Worm (Caenorhabditis elegans) whole organism, L4 larva: ENCODE data around the gene T16A1.5.

Source experiments
- F10B5.3 ChIP-seq: sonication (generic microtip); optimal IDR thresholded peaks from 2 replicates; lab custom pipeline; 2016; ENCODE audit warnings: mild to moderate bottlenecking, missing genetic modification characterization, missing compliant biosample characterization
- F26F4.8 ChIP-seq: fragments of 200-800 bp; sonication (Bioruptor generic); conservative IDR thresholded peaks from 2 replicates; pipeline ENCODE4 v1.3.6; 2022; ENCODE audit warnings: missing genetic modification characterization, missing compliant biosample characterization
- F37D6.2 ChIP-seq: sonication (generic microtip); optimal IDR thresholded peaks from 2 replicates; lab custom pipeline; 2016; ENCODE audit warnings: mild to moderate bottlenecking, missing genetic modification characterization, missing compliant biosample characterization
- T20F7.1 ChIP-seq: fragments of 200-800 bp; sonication (Bioruptor generic); optimal IDR thresholded peaks from 2 replicates; lab custom pipeline; 2018; ENCODE audit warnings: mild to moderate bottlenecking, missing genetic modification characterization, missing compliant biosample characterization
- Y5F2A.4 ChIP-seq: fragments of 200-800 bp; sonication (Bioruptor generic); optimal IDR thresholded peaks from 2 replicates; lab custom pipeline; 2018; ENCODE audit warnings: mild to moderate bottlenecking, missing genetic modification characterization, missing compliant biosample characterization
- ZK337.2 ChIP-seq: fragments of 200-800 bp; sonication (Bioruptor generic); IDR thresholded peaks from 2 replicates; pipeline ENCODE4 v1.3.6; 2022; ENCODE audit warnings: missing genetic modification reagents, missing genetic modification characterization, missing compliant biosample characterization
- aha-1 ChIP-seq: fragments of 150-350 bp; peaks from one replicate; lab custom pipeline; 2014; ENCODE audit warnings: missing biosample characterization, missing genetic modification characterization
- attf-4 ChIP-seq: sonication (generic microtip); optimal IDR thresholded peaks from 3 replicates; lab custom pipeline; 2017; ENCODE audit warnings: missing biosample characterization, missing genetic modification characterization
- ceh-32 ChIP-seq: sonication (generic microtip); optimal IDR thresholded peaks from 2 replicates; lab custom pipeline; 2016; ENCODE audit warnings: mild to moderate bottlenecking, missing genetic modification characterization, missing compliant biosample characterization; ENCODE audit not compliant: poor library complexity
- ceh-62 ChIP-seq: sonication (generic microtip); optimal IDR thresholded peaks from 2 replicates; lab custom pipeline; 2017; ENCODE audit warnings: missing biosample characterization, missing genetic modification characterization
- ceh-82 ChIP-seq: sonication (generic microtip); optimal IDR thresholded peaks from 2 replicates; lab custom pipeline; 2017; ENCODE audit warnings: missing biosample characterization, missing genetic modification characterization
- cey-2 ChIP-seq: sonication (generic microtip); optimal IDR thresholded peaks from 3 replicates; lab custom pipeline; 2017; ENCODE audit warnings: missing genetic modification characterization, mild to moderate bottlenecking, missing compliant biosample characterization, antibody characterized with exemption, borderline replicate concordance; ENCODE audit not compliant: insufficient read depth
- daf-12 ChIP-seq: fragments of 150-350 bp; optimal IDR thresholded peaks from 2 replicates; lab custom pipeline; 2014; ENCODE audit warnings: missing biosample characterization, missing genetic modification reagents, missing genetic modification characterization
- dmd-6 ChIP-seq: fragments of 200-800 bp; sonication (Bioruptor generic); IDR thresholded peaks from 2 replicates; pipeline ENCODE4 v1.3.6; 2022; ENCODE audit warnings: missing genetic modification reagents, missing genetic modification characterization, missing compliant biosample characterization
- dmd-9 ChIP-seq: fragments of 200-800 bp; sonication (Bioruptor generic); IDR thresholded peaks from 2 replicates; pipeline ENCODE4 v1.3.6; 2022; ENCODE audit warnings: missing genetic modification reagents, missing genetic modification characterization, missing compliant biosample characterization
- duxl-1 ChIP-seq: sonication (generic microtip); optimal IDR thresholded peaks from 2 replicates; lab custom pipeline; 2016; ENCODE audit warnings: mild to moderate bottlenecking, missing genetic modification characterization, moderate library complexity, missing compliant biosample characterization; ENCODE audit not compliant: poor library complexity
- fkh-10 ChIP-seq: fragments of 150-350 bp; optimal IDR thresholded peaks from 2 replicates; lab custom pipeline; 2014; ENCODE audit warnings: missing biosample characterization, missing genetic modification reagents, missing genetic modification characterization
- hlh-30 ChIP-seq: sonication (generic microtip); optimal IDR thresholded peaks from 2 replicates; lab custom pipeline; 2017; ENCODE audit warnings: antibody characterized with exemption, mild to moderate bottlenecking, missing genetic modification characterization, missing compliant biosample characterization; ENCODE audit not compliant: insufficient read depth
- lim-7 ChIP-seq: fragments of 200-800 bp; sonication (Bioruptor generic); IDR thresholded peaks from 2 replicates; pipeline ENCODE4 v1.3.6; 2022; ENCODE audit warnings: missing genetic modification characterization, missing compliant biosample characterization
- lin-1 ChIP-seq: fragments of 200-800 bp; sonication (Bioruptor generic); IDR thresholded peaks from 2 replicates; pipeline ENCODE4 v1.3.6; 2022; ENCODE audit warnings: missing genetic modification reagents, missing genetic modification characterization, missing compliant biosample characterization
- lin-15B ChIP-seq: fragments of 150-350 bp; sonication (generic microtip); optimal IDR thresholded peaks from 3 replicates; lab custom pipeline; 2014; ENCODE audit warnings: missing biosample characterization, missing genetic modification characterization
- lin-38 ChIP-seq: fragments of 200-800 bp; sonication (Bioruptor generic); IDR thresholded peaks from 2 replicates; pipeline ENCODE4 v1.3.6; 2022; ENCODE audit warnings: missing genetic modification reagents, missing genetic modification characterization, missing compliant biosample characterization
- lin-39 ChIP-seq: fragments of 150-350 bp; optimal IDR thresholded peaks from 2 replicates; lab custom pipeline; 2014; ENCODE audit warnings: missing biosample characterization, missing genetic modification reagents, missing genetic modification characterization
- mdl-1 ChIP-seq, 2 experiments: fragments of 150-350 bp in 1 of 2; sonication (generic microtip) in 1 of 2; optimal IDR thresholded peaks; 2 replicates each; lab custom pipeline; 2014 to 2017; ENCODE audit warnings: missing biosample characterization in 2 of 2, missing genetic modification characterization in 2 of 2
- mdt-29 ChIP-seq: fragments of 200-800 bp; sonication (Bioruptor generic); IDR thresholded peaks from 2 replicates; pipeline ENCODE4 v1.3.6; 2022; ENCODE audit warnings: missing genetic modification reagents, missing genetic modification characterization, missing compliant biosample characterization
- mxl-2 ChIP-seq: fragments of 200-800 bp; sonication (Bioruptor generic); conservative IDR thresholded peaks from 2 replicates; pipeline ENCODE4 v1.3.6; 2022; ENCODE audit warnings: missing genetic modification reagents, missing genetic modification characterization, missing compliant biosample characterization
- nhr-111 ChIP-seq: fragments of 200-800 bp; sonication (Bioruptor generic); optimal IDR thresholded peaks from 2 replicates; lab custom pipeline; 2018; ENCODE audit warnings: mild to moderate bottlenecking, missing genetic modification characterization, missing compliant biosample characterization
- nhr-25 ChIP-seq: sonication (generic microtip); optimal IDR thresholded peaks from 2 replicates; lab custom pipeline; 2017; ENCODE audit warnings: missing genetic modification characterization, mild to moderate bottlenecking, missing compliant biosample characterization, antibody characterized with exemption, moderate library complexity, borderline replicate concordance; ENCODE audit not compliant: insufficient read depth
- nhr-41 ChIP-seq: fragments of 200-800 bp; sonication (Bioruptor generic); IDR thresholded peaks from 2 replicates; pipeline ENCODE4 v1.3.6; 2022; ENCODE audit warnings: missing genetic modification reagents, missing genetic modification characterization, missing compliant biosample characterization
- nhr-42 ChIP-seq: fragments of 200-800 bp; sonication (Bioruptor generic); IDR thresholded peaks from 2 replicates; pipeline ENCODE4 v1.3.6; 2022; ENCODE audit warnings: missing genetic modification characterization, missing compliant biosample characterization
- nhr-6 ChIP-seq: fragments of 150-350 bp; optimal IDR thresholded peaks from 2 replicates; lab custom pipeline; 2014; ENCODE audit warnings: missing biosample characterization, missing genetic modification characterization
- nhr-77 ChIP-seq: fragments of 150-350 bp; optimal IDR thresholded peaks from 2 replicates; lab custom pipeline; 2014; ENCODE audit warnings: missing biosample characterization, missing genetic modification characterization
- pqm-1 ChIP-seq: sonication (generic microtip); optimal IDR thresholded peaks from 2 replicates; lab custom pipeline; 2017; ENCODE audit warnings: missing biosample characterization, missing genetic modification characterization
- saeg-2 ChIP-seq: fragments of 200-800 bp; sonication (Bioruptor generic); IDR thresholded peaks from 2 replicates; pipeline ENCODE4 v1.3.6; 2022; ENCODE audit warnings: missing genetic modification reagents, missing genetic modification characterization, missing compliant biosample characterization
- set-16 ChIP-seq: fragments of 200-800 bp; sonication (Bioruptor generic); IDR thresholded peaks from 2 replicates; pipeline ENCODE4 v1.3.6; 2022; ENCODE audit warnings: missing genetic modification reagents, missing genetic modification characterization, missing compliant biosample characterization
- snpc-1.2 ChIP-seq: fragments of 200-800 bp; sonication (Bioruptor generic); IDR thresholded peaks from 2 replicates; pipeline ENCODE4 v1.3.6; 2022; ENCODE audit warnings: missing genetic modification reagents, missing genetic modification characterization, missing compliant biosample characterization
- tag-97 ChIP-seq: fragments of 200-800 bp; sonication (Bioruptor generic); IDR thresholded peaks from 2 replicates; pipeline ENCODE4 v1.3.6; 2022; ENCODE audit warnings: missing genetic modification characterization, missing compliant biosample characterization
- unc-62 ChIP-seq, 3 experiments: fragments of 150-350 bp in 1 of 3; sonication (generic microtip); optimal IDR thresholded peaks in 2 of 3; peaks in 1 of 3; 1 replicate in 1 of 3; 2 replicates in 2 of 3; lab custom pipeline; 2014 to 2017; ENCODE audit warnings: missing biosample characterization in 3 of 3, missing genetic modification characterization in 3 of 3, missing genetic modification reagents in 3 of 3, missing genotype in 1 of 3
- vab-7 ChIP-seq: fragments of 200-800 bp; sonication (Bioruptor generic); IDR thresholded peaks from 2 replicates; pipeline ENCODE4 v1.3.6; 2022; ENCODE audit warnings: missing genetic modification reagents, missing genetic modification characterization, missing compliant biosample characterization
- zfp-2 ChIP-seq: sonication (generic microtip); optimal IDR thresholded peaks from 2 replicates; lab custom pipeline; 2016; ENCODE audit warnings: mild to moderate bottlenecking, missing genetic modification characterization, missing compliant biosample characterization
- ztf-7 ChIP-seq: fragments of 150-350 bp; optimal IDR thresholded peaks from 2 replicates; lab custom pipeline; 2014; ENCODE audit warnings: missing biosample characterization, missing genetic modification characterization

The T16A1.5 gene

DNA sequence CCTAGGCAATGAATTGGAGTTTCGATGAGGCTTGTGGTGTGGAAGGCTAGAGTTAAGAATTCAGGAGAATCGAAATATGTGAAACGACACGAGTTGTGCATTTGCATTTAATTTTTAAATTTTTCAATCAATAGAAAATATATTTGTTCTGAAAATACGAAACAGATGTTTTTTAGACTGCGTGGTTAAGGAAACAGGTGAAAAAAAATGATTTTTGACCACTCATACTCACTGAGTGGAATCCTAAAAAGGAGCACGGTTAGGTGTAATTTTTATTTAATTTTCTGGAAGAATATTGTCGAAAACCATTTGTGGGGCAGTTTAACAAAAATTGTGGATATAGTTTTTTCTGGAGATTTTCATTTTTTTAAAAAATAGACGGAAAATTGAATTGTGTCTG is 33.2 kb upstream of the T16A1.5 start, which contains the start of gene srh-195:
TSS of gene srh-195 (minus strand) at position 101 of the 400 bp plus-strand sequence.
- no peak for TF ChIP-seq tag-97 (GFP tag; lab: Robert Waterston, UW)
- TF ChIP-seq zfp-2, result no peak
- TF ChIP-seq, all 104 proteins: peak for 0

- TF ChIP-seq ztf-7 (tag; lab: Kevin White, UChicago), result no peak
- no peak for TF ChIP-seq hlh-30
- TF ChIP-seq aha-1 (tag; lab: Kevin White, UChicago), result peak; percentile 90
- no peak for TF ChIP-seq daf-12 (tag; lab: Kevin White, UChicago)
- no peak for TF ChIP-seq lin-38 (GFP tag; lab: Robert Waterston, UW)
Measured at ce11 chrII:2114488-2114887, 30.9 kb upstream of the T16A1.5 start.

ce11 chrII:2112948-2113347 is 29.3 kb upstream of the T16A1.5 start, which contains the start of gene R52.6:
Gene R52.6, minus strand, starts transcription at chrII:2113048.
- TF ChIP-seq nhr-6 (tag; lab: Kevin White, UChicago) (no peak), pqm-1 (tag; lab: Kevin White, UChicago) (no peak), dmd-9 (GFP tag; lab: Robert Waterston, UW) (no peak), mdl-1 (tag; optimal IDR thresholded peaks at IDR 0.05; lab: Kevin White, UChicago) (no peak)

DNA sequence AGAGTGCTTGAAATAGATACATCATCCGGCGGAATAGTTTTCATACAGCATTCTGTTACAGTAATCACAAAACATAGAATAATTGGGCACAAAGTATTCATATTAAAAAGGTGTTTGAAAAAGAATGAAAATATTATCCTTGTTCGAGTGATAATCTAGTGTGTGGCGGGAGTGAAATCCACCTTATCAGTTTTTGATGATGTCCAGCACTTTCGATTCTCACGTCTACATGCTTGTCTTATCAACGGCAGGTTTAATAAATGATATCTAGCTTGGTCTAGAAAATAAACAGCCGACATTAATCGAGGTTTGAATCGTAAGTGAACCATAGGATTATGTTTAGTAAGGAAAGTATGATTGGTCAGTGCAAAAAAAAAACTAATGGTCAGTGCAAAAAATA is 26.3 kb upstream of the T16A1.5 start, which contains the start of gene R52.5:
TSS of gene R52.5 (minus strand) at position 101 of the 400 bp plus-strand sequence.
- TF ChIP-seq nhr-77 (tag; lab: Kevin White, UChicago), result no peak
- TF ChIP-seq nhr-111 (GFP tag; lab: Kevin White, UChicago), result no peak
- no peak for TF ChIP-seq nhr-6 (tag; lab: Kevin White, UChicago)
- no peak for TF ChIP-seq set-16 (GFP tag; lab: Robert Waterston, UW)
- TF ChIP-seq nhr-25, result no peak
- no peak for TF ChIP-seq nhr-42 (GFP tag; lab: Robert Waterston, UW)
- TF ChIP-seq T20F7.1, result no peak
- no peak for TF ChIP-seq lin-15B (tag; lab: Kevin White, UChicago)
- no peak for TF ChIP-seq mxl-2 (GFP tag; lab: Robert Waterston, UW)
- no peak for TF ChIP-seq Y5F2A.4 (GFP tag; lab: Kevin White, UChicago)
- TF ChIP-seq dmd-6, result no peak
- no peak for TF ChIP-seq F26F4.8 (GFP tag; lab: Robert Waterston, UW)
- no peak for TF ChIP-seq fkh-10 (GFP tag; lab: Kevin White, UChicago)
- TF ChIP-seq mdt-29, result no peak
- TF ChIP-seq ZK337.2 (GFP tag; lab: Robert Waterston, UW), result no peak
- no peak for TF ChIP-seq snpc-1.2 (GFP tag; lab: Robert Waterston, UW)
- TF ChIP-seq ceh-32 (tag; lab: Kevin White, UChicago), result no peak
- no peak for TF ChIP-seq lin-38 (GFP tag; lab: Robert Waterston, UW)
- TF ChIP-seq F37D6.2 (tag; lab: Kevin White, UChicago), result no peak
- no peak for TF ChIP-seq ceh-62 (tag; lab: Kevin White, UChicago)

DNA sequence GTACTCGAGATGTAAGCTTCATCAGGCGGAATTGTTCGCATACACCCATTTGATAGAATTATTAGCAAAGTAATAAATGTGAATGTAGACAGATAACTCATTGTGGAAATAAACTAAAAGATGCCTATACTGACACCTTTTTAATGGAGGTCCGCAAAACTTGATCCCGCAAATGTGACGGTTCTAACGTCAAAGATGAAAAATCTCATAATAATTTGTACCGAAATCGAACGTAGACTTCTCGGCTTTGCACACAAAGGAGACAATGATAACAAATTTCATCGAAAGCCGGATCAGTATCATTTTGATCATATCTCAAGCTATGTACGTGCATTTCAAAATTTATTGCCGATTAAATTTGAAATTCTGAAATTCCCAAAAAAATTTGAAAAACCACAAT is 24.7 kb upstream of the T16A1.5 start, which contains the start of gene R52.4:
TSS of gene R52.4 (minus strand) at position 101 of the 400 bp plus-strand sequence.
- TF ChIP-seq saeg-2 (GFP tag; lab: Robert Waterston, UW), result no peak
- no peak for TF ChIP-seq vab-7 (GFP tag; lab: Robert Waterston, UW)
- no peak for TF ChIP-seq F10B5.3 (tag; lab: Kevin White, UChicago)
- TF ChIP-seq lim-7 (GFP tag; lab: Robert Waterston, UW), result no peak
- no peak for TF ChIP-seq nhr-25
- TF ChIP-seq lin-39 (tag; lab: Kevin White, UChicago), result no peak
- no peak for TF ChIP-seq attf-4 (tag; lab: Kevin White, UChicago)
- TF ChIP-seq cey-2 (tag; lab: Kevin White, UChicago), result no peak
- TF ChIP-seq ceh-32 (tag; lab: Kevin White, UChicago), result no peak
- TF ChIP-seq nhr-41, result no peak
- TF ChIP-seq ceh-82, result no peak
- TF ChIP-seq duxl-1 (tag; lab: Kevin White, UChicago), result no peak
- TF ChIP-seq lin-1 (GFP tag; lab: Robert Waterston, UW), result no peak
- no peak for TF ChIP-seq unc-62 (GFP tag; optimal IDR thresholded peaks at IDR 0.05 in 1 of 2; lab: Kevin White, UChicago)
- TF ChIP-seq unc-62 (tag; optimal IDR thresholded peaks at IDR 0.05; lab: Kevin White, UChicago), result no peak
